Worm (Caenorhabditis elegans): Measurements from ENCODE around the gene Y50D4A.6.

The Y50D4A.6 gene

DNA sequence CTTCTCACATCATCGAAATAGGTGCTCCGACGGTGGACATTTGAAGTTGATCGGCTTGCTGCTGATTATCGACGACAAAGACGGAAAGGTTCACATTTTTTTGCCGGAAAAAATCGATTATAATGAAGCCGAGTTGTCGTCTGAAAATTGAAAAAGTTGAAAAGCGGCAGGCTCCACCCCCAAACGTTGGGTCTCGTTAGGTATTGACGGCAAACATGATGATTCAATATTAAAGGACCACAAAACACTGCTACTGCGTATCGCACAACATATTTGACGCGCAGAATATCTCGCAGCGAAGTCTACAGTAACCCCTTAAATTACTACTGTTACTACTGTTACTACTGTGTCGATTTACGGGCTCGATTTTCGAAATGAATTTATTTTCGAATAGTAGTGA, 40.8 kb downstream of the Y50D4A.6 start (continued):
- TF ChIP-seq F57C9.4 (tag; optimal IDR thresholded peaks at IDR 0.05) (peak; percentile 69), athp-1 (tag; optimal IDR thresholded peaks at IDR 0.05) (peak; percentile 41), hmg-20 (GFP tag; IDR thresholded peaks at IDR 0.05) (peak; percentile 16; the same call in 1 of the 2 replicates), B0019.2 (GFP tag; conservative IDR thresholded peaks at IDR 0.05) (no peak), ama-1 (optimal IDR thresholded peaks at IDR 0.05) (peak; percentile 55), ama-1 (GFP tag; optimal IDR thresholded peaks at IDR 0.05) (no peak), attf-6 (GFP tag; IDR thresholded peaks at IDR 0.05) (no peak), lin-54 (GFP tag; optimal IDR thresholded peaks at IDR 0.05) (no peak), mxl-1 (tag; optimal IDR thresholded peaks at IDR 0.05) (no peak), T26A5.8 (tag; optimal IDR thresholded peaks at IDR 0.05) (no peak), F55B11.4 (tag; optimal IDR thresholded peaks at IDR 0.05; ENCODE audit: borderline replicate concordance, insufficient read depth) (no peak), ztf-22 (GFP tag; optimal IDR thresholded peaks at IDR 0.05) (no peak), mcd-1 (GFP tag; IDR thresholded peaks at IDR 0.05) (0 out of 2 replicates have a peak, but pooled peaks have one; percentile 22), ZK185.1 (tag; optimal IDR thresholded peaks at IDR 0.05; ENCODE audit: poor library complexity, severe bottlenecking) (no peak), nhr-27 (tag; optimal IDR thresholded peaks at IDR 0.05) (peak; percentile 45), dpff-1 (tag; optimal IDR thresholded peaks at IDR 0.05) (peak; percentile 5), attf-3 (GFP tag; conservative IDR thresholded peaks at IDR 0.05) (0 out of 2 replicates have a peak, but pooled peaks have one; percentile 17), die-1 (tag; optimal IDR thresholded peaks at IDR 0.05) (no peak), egl-44 (GFP tag; IDR thresholded peaks at IDR 0.05) (no peak), hsf-1 (GFP tag; IDR thresholded peaks at IDR 0.05) (peak; percentile 32; the same call in 1 of the 2 replicates), lir-1 (GFP tag; conservative IDR thresholded peaks at IDR 0.05) (no peak), B0261.1 (tag; optimal IDR thresholded peaks at IDR 0.05) (no peak), B0035.1 (tag; optimal IDR thresholded peaks at IDR 0.05) (peak; percentile 73), madf-3 (GFP tag; IDR thresholded peaks at IDR 0.05) (no peak), rpc-1 (optimal IDR thresholded peaks at IDR 0.05) (no peak), rpc-1 (tag; optimal IDR thresholded peaks at IDR 0.05) (no peak), K11D2.4 (GFP tag; IDR thresholded peaks at IDR 0.05) (0 out of 2 replicates have a peak, but pooled peaks have one; percentile 52), dox-1 (GFP tag; IDR thresholded peaks at IDR 0.05) (no peak), bed-2 (GFP tag; IDR thresholded peaks at IDR 0.05) (no peak), ceh-40 (GFP tag; IDR thresholded peaks at IDR 0.05) (0 out of 2 replicates have a peak, but pooled peaks have one; percentile 39), lsy-27 (tag; optimal IDR thresholded peaks at IDR 0.05; ENCODE audit: borderline replicate concordance, insufficient read depth) (no peak), sea-2 (GFP tag; IDR thresholded peaks at IDR 0.05) (0 out of 2 replicates have a peak, but pooled peaks have one; percentile 14), F37B4.10 (GFP tag; IDR thresholded peaks at IDR 0.05) (no peak), chd-7 (tag; optimal IDR thresholded peaks at IDR 0.05) (peak; percentile 73), xnd-1 (tag; optimal IDR thresholded peaks at IDR 0.05) (no peak), madf-8 (GFP tag; conservative IDR thresholded peaks at IDR 0.05) (no peak), lin-35 (GFP tag; optimal IDR thresholded peaks at IDR 0.05) (no peak), ceh-100 (GFP tag; IDR thresholded peaks at IDR 0.05) (no peak), hrde-1 (tag; optimal IDR thresholded peaks at IDR 0.05; ENCODE audit: borderline replicate concordance) (no peak), F39B2.1 (GFP tag; IDR thresholded peaks at IDR 0.05) (no peak), F57A8.1 (GFP tag; optimal IDR thresholded peaks at IDR 0.05) (no peak), him-1 (tag; optimal IDR thresholded peaks at IDR 0.05) (no peak), hlh-26 (GFP tag; conservative IDR thresholded peaks at IDR 0.05) (no peak), nfyb-1 (GFP tag; IDR thresholded peaks at IDR 0.05) (peak; percentile 86), lsl-1 (GFP tag; optimal IDR thresholded peaks at IDR 0.05) (peak; percentile 36), akir-1 (GFP tag; optimal IDR thresholded peaks at IDR 0.05) (no peak), F49E8.2 (tag; optimal IDR thresholded peaks at IDR 0.05; ENCODE audit: insufficient read depth) (no peak), nhr-120 (GFP tag; IDR thresholded peaks at IDR 0.05) (peak; percentile 88; the same call in 1 of the 2 replicates), aptf-2 (GFP tag; conservative IDR thresholded peaks at IDR 0.05) (no peak)

All from whole organism, young adult.